Worm (Caenorhabditis elegans): ENCODE data around the gene fipr-1.

DNA sequence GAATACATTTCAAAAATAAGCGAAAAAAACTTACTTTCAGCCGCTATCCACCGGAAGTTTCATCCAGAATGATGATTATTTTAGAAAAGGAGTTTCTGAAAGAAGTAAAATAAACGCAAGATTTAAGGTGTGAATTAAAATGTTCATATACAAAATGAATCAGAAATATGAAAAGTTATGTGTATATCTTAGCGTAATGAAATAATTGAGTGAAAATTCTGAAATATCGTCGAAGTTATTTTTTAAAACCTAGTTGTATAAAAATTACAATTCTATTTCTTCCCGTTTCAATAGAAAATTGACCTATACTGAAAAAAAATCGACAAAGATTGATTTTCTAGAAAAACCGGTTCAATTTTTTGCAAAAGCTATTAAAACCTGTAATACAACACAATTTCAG lies 23.6 kb downstream of the fipr-1 start, which contains the start of gene twk-13:
- TF ChIP-seq ref-1 (GFP tag; conservative IDR thresholded peaks at IDR 0.05) (no peak), klf-2 (GFP tag; conservative IDR thresholded peaks at IDR 0.05) (no peak), flt-1 (GFP tag; IDR thresholded peaks at IDR 0.05) (no peak), ztf-23 (GFP tag; IDR thresholded peaks at IDR 0.05) (no peak)

Measured in whole organism, midembryonic.